Worm (Caenorhabditis elegans) whole organism, dauer: ENCODE data around the gene C14C11.7.

Experiments used
- unc-62 ChIP-seq: sonication (generic microtip); optimal IDR thresholded peaks from 2 replicates; lab custom pipeline; 2017; ENCODE audit warnings: missing biosample characterization, missing genetic modification reagents, missing genetic modification characterization

Gene C14C11.7

ce11 chrV:5666036-5666729 lies at the start of gene C14C11.7:
Gene C14C11.7 (minus strand): TSS chrV:5666086.
- no peak for TF ChIP-seq unc-62 (GFP tag; lab: Kevin White, UChicago)

- no peak for TF ChIP-seq unc-62 (GFP tag; lab: Kevin White, UChicago)
Measured at ce11 chrV:5713510-5713909, 47.6 kb upstream of the C14C11.7 start.

ce11 chrV:5712652-5713051 lies 46.8 kb upstream of the C14C11.7 start, which contains the start of gene gcst-1:
Gene gcst-1 (plus strand): TSS chrV:5712928.
- no peak for TF ChIP-seq unc-62 (GFP tag; lab: Kevin White, UChicago)

ce11 chrV:5712189-5712588 lies 46.3 kb upstream of the C14C11.7 start:
- no peak for TF ChIP-seq unc-62 (GFP tag; lab: Kevin White, UChicago)

ce11 chrV:5708331-5708730 lies 42.4 kb upstream of the C14C11.7 start:
- no peak for TF ChIP-seq unc-62 (GFP tag; lab: Kevin White, UChicago)

ce11 chrV:5705510-5705909 lies 39.6 kb upstream of the C14C11.7 start, which contains the start of gene peli-1:
Gene peli-1 (plus strand): TSS chrV:5705810.
- no peak for TF ChIP-seq unc-62 (GFP tag; lab: Kevin White, UChicago)

- TF ChIP-seq unc-62 (GFP tag; lab: Kevin White, UChicago), result no peak
Measured at ce11 chrV:5704467-5704866, 38.6 kb upstream of the C14C11.7 start.

ce11 chrV:5701106-5701505 lies 35.2 kb upstream of the C14C11.7 start:
- no peak for TF ChIP-seq unc-62 (GFP tag; lab: Kevin White, UChicago)

ce11 chrV:5699835-5700441 lies 34.1 kb upstream of the C14C11.7 start, which contains the start of gene clec-1:
Gene clec-1 (plus strand): TSS chrV:5700154.
- no peak for TF ChIP-seq unc-62 (GFP tag; lab: Kevin White, UChicago)

ce11 chrV:5697581-5697980 lies 31.7 kb upstream of the C14C11.7 start:
- TF ChIP-seq unc-62 (GFP tag; lab: Kevin White, UChicago), result no peak

- TF ChIP-seq unc-62 (GFP tag; lab: Kevin White, UChicago), result no peak
Measured at ce11 chrV:5696177-5696576, 30.3 kb upstream of the C14C11.7 start.

ce11 chrV:5695635-5696034 lies 29.7 kb upstream of the C14C11.7 start:
- TF ChIP-seq unc-62 (GFP tag; lab: Kevin White, UChicago), result no peak

- no peak for TF ChIP-seq unc-62 (GFP tag; lab: Kevin White, UChicago)
Measured at ce11 chrV:5693595-5693994, 27.7 kb upstream of the C14C11.7 start.

- TF ChIP-seq unc-62 (GFP tag; lab: Kevin White, UChicago), result no peak
Measured at ce11 chrV:5691665-5692407, 25.9 kb upstream of the C14C11.7 start, which contains the start of gene F25B4.8. Gene F25B4.8 (minus strand): TSS chrV:5691715.

- no peak for TF ChIP-seq unc-62 (GFP tag; lab: Kevin White, UChicago)
Measured at ce11 chrV:5687115-5687979, 21.5 kb upstream of the C14C11.7 start, which contains the start of gene F25B4.7. Gene F25B4.7 (minus strand): TSS chrV:5687226.
